Fruit fly (Drosophila melanogaster) whole organism, adult: ENCODE measurements around the gene mnb.

ENCODE experiments used
- CG14711 ChIP-seq: fragments of 200-800 bp; sonication (Bioruptor generic); optimal IDR thresholded peaks from 2 replicates; lab custom pipeline; 2018; ENCODE audit warnings: missing biosample characterization, mild to moderate bottlenecking, missing genetic modification characterization, moderate library complexity
- cic ChIP-seq: fragments of 200-800 bp; sonication (Bioruptor generic); optimal IDR thresholded peaks from 2 replicates; lab custom pipeline; 2017; ENCODE audit warnings: missing biosample characterization, mild to moderate bottlenecking, missing genetic modification characterization, moderate library complexity

- TF ChIP-seq CG14711 = peak; percentile 2
- TF ChIP-seq cic (GFP tag; lab: Kevin White, UChicago) = no peak
Measured at dm6 chrX:17876518-17876917, 10.5 kb downstream of the mnb start.
